Worm (Caenorhabditis elegans): ENCODE data around the gene nlp-3.

DNA sequence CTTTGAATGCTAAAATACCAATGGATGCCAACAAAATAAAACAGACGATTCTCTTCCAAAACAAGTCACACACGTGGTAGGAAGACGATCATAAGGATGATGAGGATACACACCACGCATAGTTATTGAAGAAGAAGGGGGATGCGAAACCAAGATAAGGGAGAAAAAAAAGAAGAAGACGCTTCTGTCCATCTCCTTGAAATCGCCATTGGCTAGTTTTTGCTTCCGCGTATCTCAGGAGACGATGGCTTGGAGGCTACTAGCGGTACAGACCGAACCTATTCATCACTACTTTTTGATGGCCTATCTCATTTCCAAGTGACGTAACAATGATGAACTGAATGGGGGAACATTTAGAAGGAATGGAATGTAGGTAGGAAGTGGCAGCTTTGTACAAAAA is 13.9 kb downstream of the nlp-3 start:
- TF ChIP-seq flt-1 (GFP tag; IDR thresholded peaks at IDR 0.05) (no peak), tab-1 (GFP tag; IDR thresholded peaks at IDR 0.05) (no peak), ztf-23 (GFP tag; IDR thresholded peaks at IDR 0.05) (no peak), ref-1 (GFP tag; conservative IDR thresholded peaks at IDR 0.05) (no peak), med-1 (GFP tag; optimal IDR thresholded peaks at IDR 0.05; ENCODE audit: insufficient read depth) (no peak), cog-1 (tag; optimal IDR thresholded peaks at IDR 0.05) (no peak), ztf-29 (GFP tag; IDR thresholded peaks at IDR 0.05) (no peak)
